Fruit fly (Drosophila melanogaster) whole organism, wandering third instar larva: ENCODE measurements around the gene CG15337.

ENCODE experiments used
- Abd-B ChIP-seq: fragments of >200 bp; optimal IDR thresholded peaks from 2 replicates; lab custom pipeline; 2017; ENCODE audit warnings: missing biosample characterization, missing genetic modification characterization
- Dfd ChIP-seq: fragments of >200 bp; optimal IDR thresholded peaks from 2 replicates; lab custom pipeline; 2017; ENCODE audit warnings: missing biosample characterization, missing genetic modification characterization
- HLH106 ChIP-seq: fragments of 200-800 bp; optimal IDR thresholded peaks from 3 replicates; lab custom pipeline; 2019; ENCODE audit warnings: missing biosample characterization, mild to moderate bottlenecking, missing genetic modification characterization, moderate library complexity
- Hr78 ChIP-seq: fragments of >200 bp; optimal IDR thresholded peaks from 2 replicates; lab custom pipeline; 2017; ENCODE audit warnings: missing biosample characterization, missing genetic modification characterization
- dmrt93B ChIP-seq: fragments of 200-800 bp; sonication (Bioruptor generic); optimal IDR thresholded peaks from 2 replicates; lab custom pipeline; 2018; ENCODE audit warnings: missing biosample characterization, mild to moderate bottlenecking, missing genetic modification characterization
- fru ChIP-seq: fragments of 200-800 bp; sonication (Bioruptor generic); optimal IDR thresholded peaks from 3 replicates; lab custom pipeline; 2016; ENCODE audit warnings: missing biosample characterization, mild to moderate bottlenecking, missing genetic modification characterization
- h ChIP-seq: fragments of 200-800 bp; sonication (Bioruptor generic); optimal IDR thresholded peaks from 3 replicates; lab custom pipeline; 2016; ENCODE audit warnings: missing biosample characterization, mild to moderate bottlenecking, missing genetic modification characterization
- lola ChIP-seq: fragments of >200 bp; optimal IDR thresholded peaks from 2 replicates; lab custom pipeline; 2017; ENCODE audit warnings: missing biosample characterization, missing genetic modification characterization
- pan ChIP-seq: fragments of >200 bp; optimal IDR thresholded peaks from 2 replicates; lab custom pipeline; 2017
- psq ChIP-seq: fragments of 200-800 bp; sonication (Bioruptor generic); optimal IDR thresholded peaks from 3 replicates; lab custom pipeline; 2017; ENCODE audit warnings: missing biosample characterization, mild to moderate bottlenecking, missing genetic modification characterization, moderate library complexity
- sv ChIP-seq: fragments of 200-800 bp; sonication (Bioruptor generic); optimal IDR thresholded peaks from 3 replicates; lab custom pipeline; 2016; ENCODE audit warnings: missing biosample characterization, missing genetic modification characterization
- tai ChIP-seq: sonication (Bioruptor generic); optimal IDR thresholded peaks from 2 replicates; lab custom pipeline; 2016; ENCODE audit warnings: missing biosample characterization, missing genetic modification characterization

- no peak for TF ChIP-seq tai (GFP tag; lab: Kevin White, UChicago)
- TF ChIP-seq dmrt93B: no peak
- no peak for TF ChIP-seq Abd-B (GFP tag; lab: Kevin White, UChicago)
- TF ChIP-seq h (GFP tag; lab: Kevin White, UChicago): peak; percentile 11
- TF ChIP-seq psq (GFP tag; lab: Kevin White, UChicago): no peak
- no peak for TF ChIP-seq Hr78 (GFP tag; lab: Kevin White, UChicago)
- no peak for TF ChIP-seq HLH106
- no peak for TF ChIP-seq pan (lab: Kevin White, UChicago)
- no peak for TF ChIP-seq lola
- peak; percentile 40 for TF ChIP-seq Dfd
- no peak for TF ChIP-seq sv
- TF ChIP-seq fru (GFP tag; lab: Kevin White, UChicago): peak; percentile 62
Measured at dm6 chrX:8112715-8113114, 47.1 kb upstream of the CG15337 start.
